Worm (Caenorhabditis elegans) whole organism, early embryonic: ENCODE data around the gene str-108.

Experiments
- B0310.2 ChIP-seq: sonication (generic microtip); optimal IDR thresholded peaks from 2 replicates; lab custom pipeline; 2016; ENCODE audit warnings: mild to moderate bottlenecking, missing genetic modification characterization, missing compliant biosample characterization
- F13C5.2 ChIP-seq: sonication (generic microtip); optimal IDR thresholded peaks from 2 replicates; lab custom pipeline; 2017; ENCODE audit warnings: mild to moderate bottlenecking, missing genetic modification characterization, inconsistent platforms, missing compliant biosample characterization
- aly-1 ChIP-seq: sonication (generic microtip); optimal IDR thresholded peaks from 2 replicates; lab custom pipeline; 2016; ENCODE audit warnings: missing genetic modification characterization, missing compliant biosample characterization
- ama-1 ChIP-seq: fragments of 150-350 bp; optimal IDR thresholded peaks from 2 replicates; lab custom pipeline; 2014
- ceh-13 ChIP-seq: fragments of 200-800 bp; sonication (Bioruptor generic); optimal IDR thresholded peaks from 2 replicates; lab custom pipeline; 2018; ENCODE audit warnings: mild to moderate bottlenecking, missing genetic modification characterization, missing compliant biosample characterization
- ceh-36 ChIP-seq: sonication (generic microtip); optimal IDR thresholded peaks from 2 replicates; lab custom pipeline; 2016; ENCODE audit warnings: missing genetic modification characterization, inconsistent platforms, missing compliant biosample characterization
- ets-7 ChIP-seq: sonication (generic microtip); optimal IDR thresholded peaks from 2 replicates; lab custom pipeline; 2016; ENCODE audit warnings: missing genotype, missing genetic modification characterization, missing compliant biosample characterization
- flt-1 ChIP-seq: fragments of 200-800 bp; sonication (Bioruptor generic); IDR thresholded peaks from 2 replicates; pipeline ENCODE4 v1.3.6; 2022; ENCODE audit warnings: missing genetic modification characterization, missing compliant biosample characterization
- hmbx-1 ChIP-seq: sonication (generic microtip); optimal IDR thresholded peaks from 2 replicates; lab custom pipeline; 2016; ENCODE audit warnings: mild to moderate bottlenecking, missing genetic modification characterization, missing compliant biosample characterization
- hnd-1 ChIP-seq: sonication (generic microtip); optimal IDR thresholded peaks from 2 replicates; lab custom pipeline; 2016; ENCODE audit warnings: missing genetic modification characterization, missing compliant biosample characterization
- pes-1 ChIP-seq: fragments of 200-800 bp; sonication (Bioruptor generic); IDR thresholded peaks from 2 replicates; pipeline ENCODE4 v1.3.6; 2022; ENCODE audit warnings: missing genetic modification reagents, missing genetic modification characterization, missing compliant biosample characterization
- scrt-1 ChIP-seq: fragments of 200-800 bp; sonication (Bioruptor generic); IDR thresholded peaks from 2 replicates; pipeline ENCODE4 v1.3.6; 2022; ENCODE audit warnings: missing genetic modification characterization, missing compliant biosample characterization
- tbx-37 ChIP-seq: fragments of 200-800 bp; sonication (Bioruptor generic); conservative IDR thresholded peaks from 2 replicates; pipeline ENCODE4 v1.3.6; 2022; ENCODE audit warnings: missing genetic modification reagents, missing genetic modification characterization, missing compliant biosample characterization
- tra-4 ChIP-seq: sonication (generic microtip); optimal IDR thresholded peaks from 2 replicates; lab custom pipeline; 2017; ENCODE audit warnings: missing genetic modification characterization, missing compliant biosample characterization

DNA sequence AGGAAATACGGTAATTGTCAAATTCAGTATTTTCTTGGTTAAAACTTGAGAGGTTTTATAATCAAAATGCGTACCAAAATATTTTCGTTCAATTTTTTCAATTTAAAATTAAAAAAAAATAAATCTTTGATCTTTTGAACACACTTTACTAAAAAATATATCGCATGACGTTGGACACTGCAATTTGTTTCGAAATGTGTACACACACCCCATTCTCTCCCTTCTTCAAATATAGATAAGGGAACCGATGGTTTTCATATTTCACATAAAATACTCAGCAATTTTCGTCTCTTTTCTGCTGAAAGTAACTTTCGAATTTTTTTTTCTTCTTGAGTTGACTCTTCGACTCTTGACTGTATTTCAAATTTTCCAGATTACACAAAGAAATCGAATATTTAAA, 44.6 kb upstream of the str-108 start:
- TF ChIP-seq B0310.2 (tag; lab: Kevin White, UChicago) (no peak), ceh-36 (tag; lab: Kevin White, UChicago) (no peak), aly-1 (tag; lab: Kevin White, UChicago) (no peak), tra-4 (tag; lab: Kevin White, UChicago) (no peak), ama-1 (lab: Kevin White, UChicago) (no peak), scrt-1 (GFP tag; lab: Robert Waterston, UW) (no peak), hnd-1 (tag; lab: Kevin White, UChicago) (no peak), flt-1 (GFP tag; lab: Robert Waterston, UW) (no peak), hmbx-1 (tag; lab: Kevin White, UChicago) (no peak), F13C5.2 (tag; lab: Kevin White, UChicago) (no peak), pes-1 (GFP tag; lab: Robert Waterston, UW) (no peak), ets-7 (tag; lab: Kevin White, UChicago) (no peak), ceh-13 (GFP tag; lab: Kevin White, UChicago) (no peak), tbx-37 (no peak)
